Fruit fly (Drosophila melanogaster) S2 (cell line): Measurements from ENCODE around the gene CG4404.

ENCODE experiments used
- CG8478 ChIP-seq: fragments of >200 bp; optimal IDR thresholded peaks from 2 replicates; lab custom pipeline; 2018
- CTCF ChIP-seq, 2 experiments: fragments of >200 bp; optimal IDR thresholded peaks; 2 replicates each; lab custom pipeline; 2018

- no peak for TF ChIP-seq CTCF (optimal IDR thresholded peaks at IDR 0.05; lab: Kevin White, UChicago)
- TF ChIP-seq CG8478 (lab: Kevin White, UChicago): no peak
These were observed 15.5 kb downstream of the CG4404 start for dm6 chrX:12890166-12890825.
